Fruit fly (Drosophila melanogaster) ovary, adult (tissue): Measurements from ENCODE around the gene pont.

Experiments used
- CG17801 ChIP-seq: fragments of 200-800 bp; optimal IDR thresholded peaks from 2 replicates; lab custom pipeline; 2019; ENCODE audit warnings: missing biosample characterization, mild to moderate bottlenecking, missing genetic modification characterization, moderate library complexity; ENCODE audit not compliant: partially characterized antibody

Gene pont

DNA sequence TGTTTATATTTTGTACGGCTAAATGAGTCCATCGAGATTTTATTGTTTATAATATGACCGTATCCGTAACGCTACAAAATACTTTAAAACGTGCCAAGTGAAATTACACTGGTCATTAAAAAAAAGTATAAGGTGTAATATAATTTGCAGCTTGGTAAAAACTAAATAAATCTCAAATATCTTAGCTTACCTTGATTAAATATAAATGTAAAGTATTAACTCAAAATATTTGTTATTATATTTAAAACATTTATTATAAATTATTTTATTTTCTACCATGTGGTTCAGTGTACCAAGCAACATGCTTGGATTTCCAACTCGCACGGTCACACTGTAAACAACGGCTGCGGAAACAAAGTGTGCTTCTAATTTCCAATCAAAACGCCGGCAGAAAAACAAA lies at the start of gene pont, which contains the start of gene Sirt6:
Gene pont, plus strand, starts transcription at position 324 of the 400 bp plus-strand sequence.
Gene Sirt6, minus strand, starts transcription at position 50 of the 400 bp plus-strand sequence.
- TF ChIP-seq CG17801 (GFP tag; lab: Kevin White, UChicago): peak; percentile 95

DNA sequence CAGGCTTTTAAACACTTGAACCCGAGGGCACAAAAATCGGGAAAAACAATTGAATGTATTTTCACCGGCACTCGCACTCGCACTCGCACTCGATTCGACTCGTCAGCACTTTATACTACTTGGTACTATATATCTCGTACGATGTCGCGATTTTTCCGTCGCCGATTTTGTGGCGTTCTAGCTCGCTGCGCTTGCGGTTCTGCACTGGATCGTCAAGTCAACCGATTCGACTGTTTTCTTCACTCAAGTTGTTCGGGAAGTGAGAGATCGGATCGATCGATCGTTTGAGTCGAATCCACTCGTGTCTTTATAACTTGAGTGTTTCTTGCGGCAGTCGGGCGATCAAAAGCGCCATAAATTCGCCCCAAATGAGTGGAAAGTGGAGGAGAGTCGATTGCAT lies 49.1 kb upstream of the pont start, which contains the start of gene Timp:
Gene Timp, minus strand, starts transcription at position 209 of the 400 bp plus-strand sequence.
- TF ChIP-seq CG17801 (GFP tag; lab: Kevin White, UChicago): peak; percentile 62

DNA sequence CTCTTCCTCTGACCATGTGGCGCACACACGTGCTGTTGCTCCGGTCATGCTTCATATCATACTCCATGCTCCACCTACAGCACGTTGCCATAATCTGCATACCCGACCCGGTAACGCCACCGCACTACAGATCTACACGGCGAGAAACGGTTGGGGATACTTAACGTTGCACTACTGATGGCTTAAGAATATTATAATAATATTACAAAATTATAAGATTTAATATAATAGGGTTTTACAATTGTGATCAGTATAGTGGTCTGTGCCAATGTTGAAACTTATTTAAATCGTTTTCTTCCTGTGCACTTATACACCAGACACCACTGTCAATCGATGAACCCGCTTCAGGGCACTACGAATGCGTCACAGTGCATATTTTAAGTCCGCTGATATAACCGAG lies 48.5 kb upstream of the pont start:
- peak; percentile 74 for TF ChIP-seq CG17801 (GFP tag; lab: Kevin White, UChicago)

DNA sequence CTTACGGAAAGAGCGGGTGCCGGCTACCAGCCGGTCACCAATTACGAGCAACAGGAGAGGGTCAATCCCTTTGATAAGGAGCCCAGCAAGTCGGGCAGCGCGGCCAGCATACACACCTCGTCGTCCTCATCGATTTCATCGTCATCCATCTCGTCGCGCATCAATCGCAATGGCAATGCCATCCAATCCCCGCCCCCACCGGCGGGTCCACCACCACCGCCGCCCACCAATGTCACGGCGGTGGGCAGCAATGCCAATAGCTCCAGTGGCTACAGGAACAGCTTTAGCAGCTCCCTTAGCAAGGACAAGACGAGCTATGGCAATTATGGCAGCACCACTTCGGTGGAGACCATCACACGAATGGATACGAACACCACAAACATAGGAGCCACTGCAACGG lies 43.9 kb upstream of the pont start:
- no peak for TF ChIP-seq CG17801 (GFP tag; lab: Kevin White, UChicago)

DNA sequence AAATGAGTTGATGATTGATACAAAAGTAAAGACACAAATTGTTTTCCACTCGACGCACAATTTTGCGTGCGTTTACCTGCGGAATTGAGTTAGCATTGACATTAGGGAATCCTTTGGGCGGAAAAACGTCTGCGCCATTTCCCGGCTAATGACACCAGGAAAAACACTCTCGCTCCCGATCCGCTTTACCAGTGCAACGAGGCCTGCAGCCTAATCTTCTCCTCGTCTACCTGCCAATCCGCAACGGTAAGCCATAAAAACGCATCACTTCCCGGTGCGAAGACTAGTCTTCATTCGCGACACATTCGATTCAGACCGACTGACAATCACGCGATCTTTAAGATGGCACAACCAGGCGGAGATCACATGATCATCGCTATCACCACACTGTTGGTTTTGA lies 39.5 kb upstream of the pont start, which contains the start of gene CG12420:
Gene CG12420, plus strand, starts transcription at position 283 of the 400 bp plus-strand sequence.
- no peak for TF ChIP-seq CG17801 (GFP tag; lab: Kevin White, UChicago)

DNA sequence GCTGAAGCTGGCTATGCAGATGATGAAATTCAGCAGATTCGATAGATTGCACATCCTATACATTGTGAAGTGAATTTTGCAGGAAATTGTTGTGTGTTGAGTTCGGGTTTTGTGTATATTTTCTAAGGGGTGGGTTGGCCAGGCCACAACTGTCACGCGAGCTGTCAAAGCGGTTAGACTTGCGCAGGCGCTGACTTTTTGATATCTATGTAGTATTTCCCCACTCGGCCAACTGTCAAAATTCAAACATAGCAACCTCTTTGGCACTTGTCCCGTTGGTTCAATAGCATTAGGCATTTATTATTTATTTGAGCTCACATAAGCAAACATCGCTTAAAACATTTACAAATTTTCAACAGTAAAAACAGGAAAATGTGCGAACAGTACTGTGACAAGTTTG lies 37.3 kb upstream of the pont start, which contains the start of the genes CG12817 and CG34107:
Gene CG12817, minus strand, starts transcription at position 132 of the 400 bp plus-strand sequence.
Gene CG34107, plus strand, starts transcription at position 316 of the 400 bp plus-strand sequence.
- TF ChIP-seq CG17801 (GFP tag; lab: Kevin White, UChicago): no peak

DNA sequence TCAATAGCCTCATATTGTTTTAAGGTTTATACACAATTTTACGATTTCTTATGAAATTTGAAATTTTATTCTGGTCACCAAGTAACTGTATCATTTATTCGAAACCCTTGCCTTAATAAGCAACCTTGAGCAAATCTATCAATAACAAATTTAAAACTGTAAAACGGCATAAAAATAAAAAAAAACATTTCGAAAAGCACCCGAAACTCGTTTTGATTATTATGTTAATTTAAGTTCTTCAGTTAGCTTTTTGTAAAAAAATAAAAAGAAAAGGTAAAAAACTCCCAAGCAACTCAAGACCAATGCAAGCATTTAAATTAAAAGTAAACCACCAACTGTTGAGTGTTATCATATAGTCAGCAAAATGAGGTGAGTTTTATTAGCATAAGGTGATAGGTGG lies 36.5 kb upstream of the pont start, which contains the start of gene CG42795:
Gene CG42795, plus strand, starts transcription at position 301 of the 400 bp plus-strand sequence.
- TF ChIP-seq CG17801 (GFP tag; lab: Kevin White, UChicago): no peak

DNA sequence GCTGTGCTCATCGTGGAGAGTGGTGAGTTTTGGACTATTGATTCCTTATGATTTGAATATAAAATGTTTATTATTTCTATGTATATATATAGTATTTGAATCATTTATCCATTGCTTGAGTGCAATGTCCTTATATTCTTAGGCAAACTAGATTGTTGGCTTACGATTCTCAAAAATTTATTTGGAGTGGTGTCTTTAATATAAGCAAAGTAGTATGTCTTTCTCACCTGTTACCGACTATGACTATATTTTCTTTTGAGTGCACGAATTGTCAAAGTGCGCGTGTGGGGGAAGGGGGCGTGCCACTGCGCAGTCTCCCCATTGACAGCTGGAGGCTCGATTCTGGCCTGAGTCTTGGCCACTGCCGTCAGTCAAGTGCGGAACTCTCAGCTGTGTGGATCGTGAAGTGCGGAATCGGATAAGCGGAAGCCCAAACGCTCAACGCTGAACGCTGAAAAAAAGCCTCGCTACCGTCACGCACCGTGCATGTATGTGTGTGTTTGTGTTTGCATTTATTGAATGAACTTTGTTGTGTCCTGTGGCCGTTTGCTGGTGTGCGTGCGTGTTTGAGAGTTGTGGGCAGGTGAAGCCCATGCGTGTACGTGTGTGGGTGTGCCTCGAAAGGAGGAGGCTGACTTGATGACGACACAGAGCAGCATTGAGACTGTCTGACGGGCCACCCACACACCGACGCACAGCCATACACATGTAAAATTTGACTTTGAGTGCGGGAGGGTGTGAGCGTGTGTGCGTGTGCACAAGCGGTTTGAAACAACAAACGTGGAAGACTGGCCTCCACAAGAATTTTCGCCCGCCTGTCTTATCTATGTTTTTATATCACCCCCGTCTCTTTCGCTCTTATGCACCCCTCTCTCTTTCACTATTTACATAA lies 35.5 kb upstream of the pont start:
- no peak for TF ChIP-seq CG17801 (GFP tag; lab: Kevin White, UChicago)

DNA sequence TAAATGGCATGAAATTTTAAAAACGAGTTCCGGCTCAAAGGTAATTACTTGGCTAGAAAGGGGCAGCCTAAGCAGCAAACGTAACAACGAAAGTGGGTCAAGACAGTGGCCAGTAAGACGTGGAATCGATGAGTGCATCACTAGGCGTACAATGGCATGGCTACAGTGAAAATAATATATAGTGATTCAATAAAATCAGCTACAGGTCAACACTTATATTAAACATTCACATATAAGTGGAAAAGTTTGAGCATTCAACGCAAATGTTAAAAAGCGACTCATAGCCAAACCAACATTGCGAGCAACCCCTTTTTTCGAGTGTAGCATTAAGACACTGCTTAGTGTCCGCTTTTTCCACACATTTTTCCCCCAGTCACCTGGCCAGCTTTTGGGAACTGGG lies 33.9 kb upstream of the pont start:
- no peak for TF ChIP-seq CG17801 (GFP tag; lab: Kevin White, UChicago)

DNA sequence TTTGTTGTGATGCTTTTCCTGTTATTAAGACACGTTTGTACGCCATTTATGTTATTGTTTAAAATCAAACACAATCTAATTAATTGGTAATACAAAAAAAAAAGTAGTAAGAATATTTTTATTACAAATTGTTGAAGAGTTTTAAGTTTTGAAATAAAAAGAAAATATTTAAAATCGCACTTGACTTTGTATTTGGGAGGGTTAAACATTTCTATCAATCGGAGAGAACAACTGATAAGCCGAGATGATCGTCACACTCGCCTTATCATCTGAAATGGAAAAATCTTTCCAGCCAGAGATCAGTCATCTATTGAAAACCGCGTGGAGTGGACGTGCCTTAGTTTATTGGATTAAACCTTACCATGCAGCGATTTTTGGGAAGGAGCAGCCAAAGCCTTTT lies 10.7 kb upstream of the pont start, which contains the start of gene CG3999:
Gene CG3999, plus strand, starts transcription at position 301 of the 400 bp plus-strand sequence.
- TF ChIP-seq CG17801 (GFP tag; lab: Kevin White, UChicago): no peak

DNA sequence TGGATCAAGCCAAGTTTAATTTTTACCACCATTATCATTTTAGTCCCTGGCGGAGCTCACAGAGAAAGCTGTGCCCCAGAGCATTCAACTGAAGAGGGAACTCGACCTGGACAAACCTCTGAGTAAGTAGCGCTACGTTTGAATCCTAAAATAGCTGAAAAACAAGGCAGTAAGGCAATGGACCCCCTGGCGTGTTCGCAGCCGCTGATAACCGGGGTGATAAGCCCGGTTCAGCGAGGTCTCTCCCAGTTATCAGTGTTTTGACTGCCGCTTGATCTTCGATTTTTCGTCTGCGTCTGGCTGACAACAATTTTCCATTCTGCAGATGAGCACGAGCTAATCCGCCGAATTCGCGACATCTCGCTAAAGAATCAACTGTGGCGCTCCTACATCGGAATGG lies 10.1 kb upstream of the pont start:
- no peak for TF ChIP-seq CG17801 (GFP tag; lab: Kevin White, UChicago)

DNA sequence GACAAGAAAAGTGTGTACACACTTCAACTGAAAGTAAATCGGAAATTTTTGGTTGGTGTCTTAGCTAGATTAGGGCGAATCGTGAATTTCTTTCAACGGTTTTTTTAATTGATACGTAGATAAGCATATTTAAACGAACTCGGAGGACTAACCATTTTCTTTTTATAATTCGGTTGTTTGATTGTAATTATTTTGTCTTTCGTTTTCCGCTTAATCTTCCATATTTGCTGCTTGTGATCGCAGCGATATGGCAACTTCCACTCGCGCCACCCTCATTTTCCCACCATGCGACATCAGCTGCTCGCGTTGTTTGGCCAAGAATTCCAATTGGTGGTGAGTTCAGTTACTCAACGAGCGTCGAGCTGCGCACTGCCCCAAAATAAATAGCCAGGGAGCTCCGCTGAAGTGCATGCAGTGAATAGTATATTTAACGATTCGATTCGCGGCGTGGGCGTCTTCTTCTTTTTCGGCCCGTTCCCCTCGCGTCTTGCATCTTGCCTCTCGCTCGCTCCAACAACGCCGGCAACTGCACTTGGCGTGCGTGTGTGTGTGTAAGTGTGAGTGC lies 2.1 kb downstream of the pont start, which contains the start of gene Nuak:
Gene Nuak, plus strand, starts transcription at position 335 of the 565 bp plus-strand sequence.
- peak; percentile 86 for TF ChIP-seq CG17801 (GFP tag; lab: Kevin White, UChicago)

DNA sequence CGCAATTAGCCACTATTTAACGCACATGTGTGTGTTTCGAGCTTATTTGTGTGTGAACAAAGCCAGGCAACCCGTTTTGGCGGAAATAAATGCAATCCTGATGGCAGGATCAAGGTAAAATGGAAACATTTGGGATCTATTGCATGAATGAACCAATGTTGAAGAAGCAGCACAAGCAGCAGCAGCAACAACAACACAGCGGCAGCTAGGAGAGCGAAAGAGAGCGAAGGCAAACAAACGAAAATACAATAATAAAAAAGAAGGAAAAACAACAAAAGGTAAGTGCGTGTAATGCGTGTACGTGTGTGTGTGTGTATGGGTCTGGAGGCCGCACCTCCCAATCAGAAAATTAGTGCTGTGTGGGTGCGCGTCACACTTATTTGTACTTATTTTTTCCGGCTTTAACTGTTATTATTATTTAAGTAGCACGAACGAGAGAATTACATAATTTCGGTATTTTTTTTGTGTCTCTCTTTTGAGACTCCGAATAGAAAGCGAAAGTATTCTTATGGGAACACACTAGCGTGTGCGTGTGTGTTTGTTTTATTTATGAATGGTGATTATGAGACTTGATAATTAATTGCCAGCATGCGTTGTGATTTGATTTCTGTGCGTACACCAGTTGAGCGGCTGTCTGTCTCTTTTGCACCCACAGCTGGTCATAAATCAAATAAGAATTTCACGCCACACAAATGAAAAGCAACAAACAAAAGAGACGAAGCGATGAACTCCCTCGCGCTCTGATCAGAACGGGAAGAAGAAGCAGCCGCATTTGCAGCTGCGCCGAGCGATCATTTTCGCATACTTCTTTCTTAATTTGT lies 2.9 kb downstream of the pont start:
- no peak for TF ChIP-seq CG17801 (GFP tag; lab: Kevin White, UChicago)

DNA sequence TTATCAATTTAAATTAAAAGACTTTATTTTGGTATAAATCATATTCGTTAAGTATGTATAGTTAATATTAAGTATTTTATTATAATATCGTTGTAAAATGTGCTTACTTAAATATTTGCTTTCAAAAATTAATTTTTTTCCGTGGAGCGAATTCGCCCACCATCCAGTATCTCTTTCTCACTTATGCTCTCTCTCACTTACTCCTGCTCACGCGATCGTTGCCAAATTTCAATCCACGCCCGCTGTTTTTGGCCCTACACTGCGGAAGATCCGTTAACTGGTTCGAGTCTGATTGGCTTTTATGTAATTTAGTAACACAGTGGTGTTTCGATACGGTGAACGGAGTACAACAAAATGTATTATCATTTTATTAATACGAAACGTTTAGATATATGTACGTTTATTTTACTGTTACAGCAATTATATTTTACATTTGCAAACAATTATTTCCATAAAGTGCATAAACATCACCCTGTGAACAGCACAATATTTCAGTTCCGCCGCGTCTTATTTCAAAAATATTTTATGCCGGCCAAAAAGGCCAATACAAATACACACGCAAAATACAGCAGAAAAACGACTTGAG lies 3.7 kb downstream of the pont start:
- TF ChIP-seq CG17801 (GFP tag; lab: Kevin White, UChicago): peak; percentile 64
